Worm (Caenorhabditis elegans): ENCODE data around the gene kel-8.

kel-8 gene

ce11 chrV:2734360-2734759 is 63.1 kb downstream of the kel-8 start, which contains the start of gene srg-57:
TSS of gene srg-57 (minus strand) at chrV:2734460.
- no peak for TF ChIP-seq efl-3 (GFP tag; optimal IDR thresholded peaks at IDR 0.05)
- no peak for TF ChIP-seq zag-1 (tag; optimal IDR thresholded peaks at IDR 0.05)
- TF ChIP-seq ces-1 (GFP tag; optimal IDR thresholded peaks at IDR 0.05): no peak
- no peak for TF ChIP-seq snpc-4 (tag; optimal IDR thresholded peaks at IDR 0.05)
- no peak for TF ChIP-seq mef-2 (tag; optimal IDR thresholded peaks at IDR 0.05)
- TF ChIP-seq elt-2 (tag; optimal IDR thresholded peaks at IDR 0.05): no peak
- TF ChIP-seq unc-98 (GFP tag; IDR thresholded peaks at IDR 0.05): no peak
- TF ChIP-seq lin-14 (GFP tag; optimal IDR thresholded peaks at IDR 0.05): no peak
- TF ChIP-seq unc-62 (GFP tag; optimal IDR thresholded peaks at IDR 0.05): no peak
- no peak for TF ChIP-seq isw-1 (GFP tag; IDR thresholded peaks at IDR 0.05)
- no peak for TF ChIP-seq dpl-1 (GFP tag; optimal IDR thresholded peaks at IDR 0.05)
- TF ChIP-seq hlh-17 (GFP tag; optimal IDR thresholded peaks at IDR 0.05; ENCODE audit: borderline replicate concordance): no peak
- no peak for TF ChIP-seq mep-1 (tag; optimal IDR thresholded peaks at IDR 0.05)
- no peak for TF ChIP-seq elt-3 (tag; optimal IDR thresholded peaks at IDR 0.05)
- TF ChIP-seq nhr-12 (tag; optimal IDR thresholded peaks at IDR 0.05): no peak
- no peak for TF ChIP-seq tbx-2 (tag; optimal IDR thresholded peaks at IDR 0.05)
- no peak for TF ChIP-seq blmp-1 (tag; optimal IDR thresholded peaks at IDR 0.05)
- no peak for TF ChIP-seq pax-3 (tag; optimal IDR thresholded peaks at IDR 0.05)

All from whole organism, L1 larva.